Fruit fly (Drosophila melanogaster) whole organism, embryonic: Measurements from ENCODE around the gene BNIP3.

Experiments
- CG10321 ChIP-seq: fragments of 200-800 bp; sonication (Bioruptor generic); IDR thresholded peaks from 2 replicates; pipeline ENCODE4 v1.3.6; 2022; ENCODE audit warnings: missing biosample characterization, missing genetic modification characterization
- CG32532 ChIP-seq: fragments of 200-800 bp; sonication (Bioruptor generic); IDR thresholded peaks from 2 replicates; pipeline ENCODE4 v1.3.6; 2022; ENCODE audit warnings: missing biosample characterization, missing genetic modification characterization
- CG7271 ChIP-seq: fragments of 200-800 bp; sonication (Bioruptor generic); optimal IDR thresholded peaks from 2 replicates; lab custom pipeline; 2018; ENCODE audit warnings: missing biosample characterization, mild to moderate bottlenecking, missing genetic modification characterization, moderate library complexity
- Doc2 ChIP-seq: fragments of 200-800 bp; sonication (Bioruptor generic); IDR thresholded peaks from 2 replicates; pipeline ENCODE4 v1.3.6; 2022; ENCODE audit warnings: missing biosample characterization, missing genetic modification characterization
- E2f1 ChIP-seq: fragments of 200-800 bp; sonication (Bioruptor generic); IDR thresholded peaks from 2 replicates; pipeline ENCODE4 v1.3.6; 2022; ENCODE audit warnings: missing biosample characterization, missing genetic modification characterization
- Lim3 ChIP-seq: fragments of 200-800 bp; sonication (Bioruptor generic); IDR thresholded peaks from 2 replicates; pipeline ENCODE4 v1.3.6; 2022; ENCODE audit warnings: missing biosample characterization, missing genetic modification characterization
- Max ChIP-seq: fragments of 200-800 bp; sonication (Bioruptor generic); optimal IDR thresholded peaks from 2 replicates; lab custom pipeline; 2016; ENCODE audit warnings: missing biosample characterization, mild to moderate bottlenecking, missing genetic modification characterization
- Side ChIP-seq: fragments of 200-800 bp; sonication (Bioruptor generic); optimal IDR thresholded peaks from 2 replicates; lab custom pipeline; 2016; ENCODE audit warnings: missing biosample characterization, missing genetic modification characterization
- TFAM ChIP-seq: fragments of 200-800 bp; sonication (Bioruptor generic); optimal IDR thresholded peaks from 2 replicates; lab custom pipeline; 2017; ENCODE audit warnings: missing biosample characterization, missing genetic modification characterization, inconsistent platforms
- Taf1 ChIP-seq: fragments of 200-800 bp; sonication (Bioruptor generic); IDR thresholded peaks from 2 replicates; pipeline ENCODE4 v1.3.6; 2022; ENCODE audit warnings: missing biosample characterization, missing genetic modification characterization
- corto ChIP-seq: fragments of 200-800 bp; sonication (Bioruptor generic); optimal IDR thresholded peaks from 2 replicates; lab custom pipeline; 2016; ENCODE audit warnings: missing biosample characterization, mild to moderate bottlenecking, missing genetic modification characterization, moderate library complexity
- p53 ChIP-seq: fragments of 200-800 bp; sonication (Bioruptor generic); optimal IDR thresholded peaks from 2 replicates; lab custom pipeline; 2016; ENCODE audit warnings: missing biosample characterization, missing genetic modification characterization

- TF ChIP-seq CG10321 (GFP tag; lab: Robert Waterston, UW) (no peak), E2f1 (GFP tag; lab: Robert Waterston, UW) (no peak), CG32532 (no peak), p53 (GFP tag; lab: Kevin White, UChicago) (no peak), CG7271 (tag; lab: Kevin White, UChicago) (no peak), Side (GFP tag; lab: Kevin White, UChicago) (no peak), Lim3 (GFP tag; lab: Robert Waterston, UW) (no peak), Taf1 (GFP tag; lab: Robert Waterston, UW) (no peak), TFAM (GFP tag; lab: Kevin White, UChicago) (no peak), Max (GFP tag; lab: Kevin White, UChicago) (no peak), corto (GFP tag; lab: Kevin White, UChicago) (no peak), Doc2 (GFP tag; lab: Robert Waterston, UW) (no peak)
Observed at dm6 chr3L:20474197-20474788, 44.9 kb downstream of the BNIP3 start, which contains the start of gene isoQC.
